Worm (Caenorhabditis elegans) whole organism, L3 larva: ENCODE results near the gene F46B3.9.

ENCODE experiments used
- aly-2 ChIP-seq: fragments of 150-350 bp; optimal IDR thresholded peaks from 2 replicates; lab custom pipeline; 2014; ENCODE audit warnings: missing biosample characterization, missing genetic modification characterization
- ama-1 ChIP-seq: fragments of 150-350 bp; optimal IDR thresholded peaks from 2 replicates; lab custom pipeline; 2018
- ceh-16 ChIP-seq: sonication (generic microtip); optimal IDR thresholded peaks from 2 replicates; lab custom pipeline; 2017; ENCODE audit warnings: missing biosample characterization, missing genetic modification characterization
- ceh-28 ChIP-seq: fragments of 150-350 bp; optimal IDR thresholded peaks from 2 replicates; lab custom pipeline; 2014; ENCODE audit warnings: missing biosample characterization, missing genetic modification reagents, missing genetic modification characterization
- ceh-82 ChIP-seq: fragments of 150-350 bp; optimal IDR thresholded peaks from 2 replicates; lab custom pipeline; 2014; ENCODE audit warnings: missing biosample characterization, missing genetic modification characterization
- ceh-9 ChIP-seq: sonication (generic microtip); optimal IDR thresholded peaks from 2 replicates; lab custom pipeline; 2018; ENCODE audit warnings: missing biosample characterization, missing genetic modification characterization
- daf-12 ChIP-seq: fragments of 150-350 bp; optimal IDR thresholded peaks from 2 replicates; lab custom pipeline; 2014; ENCODE audit warnings: missing biosample characterization, missing genetic modification reagents, missing genetic modification characterization
- egl-27 ChIP-seq: sonication (generic microtip); optimal IDR thresholded peaks from 4 replicates; lab custom pipeline; 2017; ENCODE audit warnings: missing biosample characterization, missing genetic modification reagents, missing genetic modification characterization
- egl-5 ChIP-seq: fragments of 150-350 bp; optimal IDR thresholded peaks from 2 replicates; lab custom pipeline; 2017; ENCODE audit warnings: missing biosample characterization, missing genetic modification reagents, missing genetic modification characterization, inconsistent platforms
- elt-1 ChIP-seq: fragments of 150-350 bp; optimal IDR thresholded peaks from 2 replicates; lab custom pipeline; 2014; ENCODE audit warnings: missing biosample characterization, missing genetic modification characterization
- elt-2 ChIP-seq: sonication (generic microtip); optimal IDR thresholded peaks from 2 replicates; lab custom pipeline; 2016; ENCODE audit warnings: missing genetic modification reagents, mild to moderate bottlenecking, missing genetic modification characterization, missing compliant biosample characterization
- fkh-10 ChIP-seq: sonication (generic microtip); optimal IDR thresholded peaks from 2 replicates; lab custom pipeline; 2017; ENCODE audit warnings: missing biosample characterization, missing genetic modification reagents, missing genetic modification characterization
- fkh-2 ChIP-seq: fragments of 150-350 bp; optimal IDR thresholded peaks from 2 replicates; lab custom pipeline; 2014; ENCODE audit warnings: missing biosample characterization, missing genetic modification reagents, missing genetic modification characterization
- fos-1 ChIP-seq: fragments of 150-350 bp; optimal IDR thresholded peaks from 2 replicates; lab custom pipeline; 2014; ENCODE audit warnings: missing biosample characterization, missing genetic modification characterization
- jun-1 ChIP-seq: fragments of 150-350 bp; optimal IDR thresholded peaks from 2 replicates; lab custom pipeline; 2014; ENCODE audit warnings: missing biosample characterization, missing genetic modification reagents, missing genetic modification characterization
- lin-39 ChIP-seq: fragments of 150-350 bp; optimal IDR thresholded peaks from 2 replicates; lab custom pipeline; 2018; ENCODE audit warnings: missing biosample characterization, missing genetic modification reagents, missing genetic modification characterization
- lsy-12 ChIP-seq: sonication (generic microtip); optimal IDR thresholded peaks from 2 replicates; lab custom pipeline; 2016; ENCODE audit warnings: mild to moderate bottlenecking, missing genetic modification characterization, missing compliant biosample characterization
- mdl-1 ChIP-seq: fragments of 150-350 bp; optimal IDR thresholded peaks from 2 replicates; lab custom pipeline; 2014; ENCODE audit warnings: missing biosample characterization, missing genetic modification characterization
- mml-1 ChIP-seq: fragments of 150-350 bp; sonication (generic microtip); optimal IDR thresholded peaks from 3 replicates; lab custom pipeline; 2014; ENCODE audit warnings: missing biosample characterization, missing genetic modification characterization
- nfya-1 ChIP-seq: sonication (generic microtip); optimal IDR thresholded peaks from 2 replicates; lab custom pipeline; 2017; ENCODE audit warnings: missing genetic modification characterization, mild to moderate bottlenecking, missing compliant biosample characterization, antibody characterized with exemption, moderate library complexity; ENCODE audit not compliant: insufficient read depth
- nhr-11 ChIP-seq: fragments of 150-350 bp; optimal IDR thresholded peaks from 2 replicates; lab custom pipeline; 2014; ENCODE audit warnings: missing biosample characterization, missing genetic modification characterization
- nhr-12 ChIP-seq: fragments of 150-350 bp; optimal IDR thresholded peaks from 2 replicates; lab custom pipeline; 2014; ENCODE audit warnings: missing biosample characterization, missing genetic modification characterization
- nhr-23 ChIP-seq: fragments of 150-350 bp; optimal IDR thresholded peaks from 2 replicates; lab custom pipeline; 2014; ENCODE audit warnings: missing biosample characterization, missing genetic modification reagents, missing genetic modification characterization
- nhr-237 ChIP-seq: fragments of 150-350 bp; optimal IDR thresholded peaks from 2 replicates; lab custom pipeline; 2014; ENCODE audit warnings: missing biosample characterization, missing genetic modification characterization
- nhr-25 ChIP-seq: sonication (generic microtip); optimal IDR thresholded peaks from 2 replicates; lab custom pipeline; 2017; ENCODE audit warnings: missing biosample characterization, missing genetic modification characterization
- nhr-28 ChIP-seq: fragments of 150-350 bp; optimal IDR thresholded peaks from 2 replicates; lab custom pipeline; 2014; ENCODE audit warnings: missing biosample characterization, missing genetic modification characterization
- nhr-43 ChIP-seq: sonication (generic microtip); optimal IDR thresholded peaks from 2 replicates; lab custom pipeline; 2016; ENCODE audit warnings: mild to moderate bottlenecking, missing genetic modification characterization, missing compliant biosample characterization; ENCODE audit not compliant: poor library complexity, severe bottlenecking
- nhr-67 ChIP-seq: fragments of 150-350 bp; optimal IDR thresholded peaks from 2 replicates; lab custom pipeline; 2014; ENCODE audit warnings: missing biosample characterization, missing genetic modification characterization
- nhr-76 ChIP-seq: fragments of 150-350 bp; sonication (generic microtip); optimal IDR thresholded peaks from 5 replicates; lab custom pipeline; 2014; ENCODE audit warnings: missing biosample characterization, missing genetic modification characterization
- nhr-77 ChIP-seq: fragments of 150-350 bp; optimal IDR thresholded peaks from 2 replicates; lab custom pipeline; 2014; ENCODE audit warnings: missing biosample characterization, missing genetic modification characterization
- pha-4 ChIP-seq: fragments of 150-350 bp; optimal IDR thresholded peaks from 2 replicates; lab custom pipeline; 2014; ENCODE audit warnings: missing biosample characterization, missing genetic modification reagents, missing genetic modification characterization
- pqm-1 ChIP-seq: fragments of 150-350 bp; optimal IDR thresholded peaks from 2 replicates; lab custom pipeline; 2017; ENCODE audit warnings: missing biosample characterization, missing genetic modification characterization, inconsistent platforms
- sea-2 ChIP-seq: fragments of 150-350 bp; sonication (generic microtip); optimal IDR thresholded peaks from 4 replicates; lab custom pipeline; 2014; ENCODE audit warnings: missing biosample characterization, missing genetic modification reagents, missing genetic modification characterization
- tbx-2 ChIP-seq: sonication (generic microtip); optimal IDR thresholded peaks from 2 replicates; lab custom pipeline; 2016; ENCODE audit warnings: mild to moderate bottlenecking, missing genetic modification characterization, missing compliant biosample characterization
- unc-39 ChIP-seq: sonication (generic microtip); optimal IDR thresholded peaks from 4 replicates; lab custom pipeline; 2017; ENCODE audit warnings: missing biosample characterization, missing genetic modification characterization
- unc-62 ChIP-seq: fragments of 150-350 bp; sonication (generic microtip); optimal IDR thresholded peaks from 4 replicates; lab custom pipeline; 2014; ENCODE audit warnings: missing biosample characterization, missing genetic modification reagents, missing genetic modification characterization
- zag-1 ChIP-seq: fragments of 150-350 bp; optimal IDR thresholded peaks from 2 replicates; lab custom pipeline; 2014; ENCODE audit warnings: missing biosample characterization, missing genetic modification characterization
- ztf-11 ChIP-seq: fragments of 150-350 bp; optimal IDR thresholded peaks from 2 replicates; lab custom pipeline; 2014; ENCODE audit warnings: missing biosample characterization, missing genetic modification characterization
- ztf-4 ChIP-seq: fragments of 150-350 bp; optimal IDR thresholded peaks from 2 replicates; lab custom pipeline; 2014; ENCODE audit warnings: missing biosample characterization, missing genetic modification characterization

The F46B3.9 gene

DNA sequence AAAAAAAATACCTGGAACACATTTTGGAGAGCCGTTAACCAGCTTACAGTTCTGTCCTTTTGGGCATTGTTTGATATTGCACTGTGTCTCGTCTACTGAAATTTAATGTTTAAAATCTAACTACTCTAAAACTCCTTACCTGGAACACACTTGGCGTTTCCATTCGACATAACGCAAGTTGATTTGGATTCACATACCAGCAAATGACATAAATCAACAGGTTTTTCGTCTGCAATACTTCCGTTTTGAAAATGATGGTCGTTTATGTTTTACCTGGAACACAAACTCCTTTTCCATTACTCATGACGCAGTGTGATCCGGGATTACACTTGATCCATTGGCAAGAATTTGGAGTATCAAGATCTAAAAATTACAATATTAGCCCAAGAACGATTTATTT, 683 bp downstream of the F46B3.9 start:
- TF ChIP-seq mdl-1 (tag; lab: Kevin White, UChicago) (no peak), egl-27 (tag; lab: Kevin White, UChicago) (no peak)

DNA sequence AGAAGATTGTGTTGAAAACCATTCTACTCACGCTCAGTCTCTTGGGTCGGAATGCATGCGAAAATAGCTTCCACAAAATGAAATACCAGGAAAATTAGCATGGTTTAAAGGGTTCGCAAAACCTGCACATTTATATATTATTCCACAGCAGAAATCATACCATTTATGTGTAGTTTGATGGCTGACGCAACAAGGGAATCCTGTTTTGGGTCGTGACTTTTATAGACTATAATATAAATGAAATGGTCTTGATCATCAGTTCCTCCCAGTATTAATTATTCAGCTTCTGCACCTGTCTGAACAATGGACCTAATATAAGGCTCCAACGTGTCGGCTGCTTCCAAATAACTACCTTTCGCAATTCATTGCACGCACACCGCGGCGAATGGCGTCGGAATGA, 2.9 kb downstream of the F46B3.9 start, which contains the start of gene F46B3.8:
TSS of gene F46B3.8 (minus strand) at position 101 of the 400 bp plus-strand sequence.
- TF ChIP-seq ceh-9 (no peak), nhr-76 (tag; lab: Kevin White, UChicago) (no peak), nhr-67 (tag; lab: Kevin White, UChicago) (no peak), pha-4 (no peak), lin-39 (tag; lab: Kevin White, UChicago) (no peak), daf-12 (tag; lab: Kevin White, UChicago) (no peak), pqm-1 (tag; lab: Kevin White, UChicago) (no peak), ztf-4 (no peak)

DNA sequence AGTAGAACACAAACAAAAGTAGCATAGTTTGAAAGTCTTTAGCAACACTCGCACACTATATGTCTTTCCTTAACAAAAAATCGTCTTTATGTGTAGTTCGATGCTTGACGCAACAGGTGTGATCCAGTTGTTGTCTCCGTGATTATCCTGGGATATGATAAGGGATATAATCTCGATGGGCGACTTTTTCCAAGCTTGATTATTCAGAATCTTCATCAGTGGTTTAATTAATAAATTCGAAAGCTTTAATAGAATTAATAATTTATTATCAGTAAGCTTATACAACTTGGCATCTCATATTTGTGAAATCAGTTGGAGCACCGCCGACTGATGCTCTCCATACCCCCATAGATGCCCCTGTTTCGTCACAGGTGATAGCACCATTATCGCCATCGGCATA, 7.3 kb downstream of the F46B3.9 start, which contains the start of gene F46B3.7:
TSS of gene F46B3.7 (minus strand) at position 101 of the 400 bp plus-strand sequence.
- TF ChIP-seq nhr-237 (tag; lab: Kevin White, UChicago) = no peak
- no peak for TF ChIP-seq fkh-10 (GFP tag; lab: Kevin White, UChicago)
- no peak for TF ChIP-seq ceh-9
- no peak for TF ChIP-seq sea-2 (GFP tag; lab: Kevin White, UChicago)
- TF ChIP-seq ceh-28 (tag; lab: Kevin White, UChicago) = no peak
- no peak for TF ChIP-seq ceh-82 (tag; lab: Kevin White, UChicago)
- TF ChIP-seq nhr-28 = no peak
- TF ChIP-seq lin-39 (tag; lab: Kevin White, UChicago) = no peak
- no peak for TF ChIP-seq mml-1 (tag; lab: Kevin White, UChicago)
- no peak for TF ChIP-seq unc-62 (GFP tag; lab: Kevin White, UChicago)
- TF ChIP-seq aly-2 = no peak
- TF ChIP-seq egl-5 (tag; lab: Kevin White, UChicago) = no peak

DNA sequence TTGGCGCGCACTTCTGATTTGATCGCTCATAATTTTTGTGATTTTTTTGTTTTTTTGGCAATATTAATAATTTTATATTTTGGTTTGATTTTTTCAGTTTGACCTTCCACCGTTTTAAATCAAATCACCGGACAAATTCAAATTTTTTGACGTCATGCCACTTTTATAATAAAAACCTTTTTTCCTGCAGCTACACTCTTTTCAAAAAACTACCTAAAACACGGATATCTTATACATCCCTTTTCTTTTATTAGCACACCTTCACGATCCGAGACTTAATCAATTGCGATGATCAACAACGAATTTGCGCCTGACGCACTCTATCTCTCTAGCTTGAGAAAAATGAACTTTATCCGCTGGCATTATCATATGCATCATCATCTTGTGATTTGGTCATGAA, 16.4 kb downstream of the F46B3.9 start, which contains the start of gene grd-2:
TSS of gene grd-2 (plus strand) at position 301 of the 400 bp plus-strand sequence.
- TF ChIP-seq ceh-28 (tag; lab: Kevin White, UChicago) (no peak), nhr-25 (tag; lab: Kevin White, UChicago) (no peak), nhr-43 (tag; lab: Kevin White, UChicago) (no peak), mdl-1 (tag; lab: Kevin White, UChicago) (no peak), tbx-2 (tag; lab: Kevin White, UChicago) (no peak), lin-39 (tag; lab: Kevin White, UChicago) (no peak), pqm-1 (tag; lab: Kevin White, UChicago) (no peak), nfya-1 (tag; lab: Kevin White, UChicago) (no peak), fkh-2 (no peak), nhr-77 (tag; lab: Kevin White, UChicago) (no peak), nhr-76 (tag; lab: Kevin White, UChicago) (no peak), unc-39 (tag; lab: Kevin White, UChicago) (no peak), jun-1 (tag; lab: Kevin White, UChicago) (no peak), nhr-11 (tag; lab: Kevin White, UChicago) (no peak), lsy-12 (no peak), nhr-237 (tag; lab: Kevin White, UChicago) (no peak), nhr-12 (tag; lab: Kevin White, UChicago) (no peak), unc-62 (GFP tag; lab: Kevin White, UChicago) (no peak)
- TF ChIP-seq, all 47 proteins: peak for 0

DNA sequence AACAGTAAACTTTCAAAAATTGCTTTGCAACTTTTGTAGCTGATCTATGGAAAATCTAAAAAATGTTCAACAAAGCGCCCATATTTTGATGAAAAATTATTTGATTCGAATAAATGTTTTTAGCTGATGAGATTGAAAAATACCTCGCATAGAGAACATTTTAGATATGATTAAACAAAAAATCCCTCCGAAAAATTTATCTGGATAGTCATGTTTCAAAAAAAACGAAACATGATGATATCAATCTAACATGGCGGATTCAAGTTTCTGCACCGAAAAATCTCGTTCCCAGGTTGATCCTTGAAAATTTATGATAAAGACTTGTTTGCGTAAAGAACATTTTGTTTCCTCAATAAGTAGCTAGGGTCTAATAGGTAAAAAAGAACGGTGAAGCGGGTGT, 17.3 kb downstream of the F46B3.9 start, which contains the start of gene ttr-12:
TSS of gene ttr-12 (minus strand) at position 101 of the 400 bp plus-strand sequence.
- TF ChIP-seq nhr-43 (tag; lab: Kevin White, UChicago) (peak; percentile 7), ama-1 (lab: Kevin White, UChicago) (no peak)
- TF ChIP-seq, all 47 proteins: peak for 1

DNA sequence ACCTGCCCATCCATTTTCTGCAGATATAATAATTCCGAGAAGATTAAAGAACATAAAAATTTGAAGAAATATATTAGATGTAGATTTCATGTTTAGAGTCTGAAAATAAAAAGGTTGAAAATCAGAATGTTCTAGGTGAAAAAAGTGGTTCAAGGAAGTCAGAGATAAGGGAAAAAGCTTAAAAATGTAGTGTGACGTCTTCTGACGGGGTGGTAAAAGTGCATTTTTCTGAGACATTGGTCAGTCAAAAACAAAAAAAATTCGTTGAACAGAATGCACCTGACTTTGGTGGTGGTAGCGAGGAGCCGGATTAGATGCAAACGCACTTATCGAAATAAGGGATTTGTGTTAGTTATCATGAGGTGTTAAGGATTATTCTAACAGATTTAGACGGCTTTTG, 19.3 kb downstream of the F46B3.9 start, which contains the start of gene F46B3.23:
TSS of gene F46B3.23 (minus strand) at position 101 of the 400 bp plus-strand sequence.
- no peak for TF ChIP-seq fos-1 (tag; lab: Kevin White, UChicago)
- TF ChIP-seq nhr-12 (tag; lab: Kevin White, UChicago) = no peak
- no peak for TF ChIP-seq unc-39 (tag; lab: Kevin White, UChicago)
- TF ChIP-seq ceh-16 (tag; lab: Kevin White, UChicago) = no peak
- no peak for TF ChIP-seq jun-1 (tag; lab: Kevin White, UChicago)
- TF ChIP-seq nhr-43 (tag; lab: Kevin White, UChicago) = no peak
- no peak for TF ChIP-seq elt-2
- no peak for TF ChIP-seq ceh-9
- TF ChIP-seq nfya-1 (tag; lab: Kevin White, UChicago) = no peak
- no peak for TF ChIP-seq ztf-11 (tag; lab: Kevin White, UChicago)
- no peak for TF ChIP-seq ama-1 (lab: Kevin White, UChicago)
- TF ChIP-seq zag-1 (tag; lab: Kevin White, UChicago) = no peak
- TF ChIP-seq ceh-28 (tag; lab: Kevin White, UChicago) = no peak
- no peak for TF ChIP-seq elt-1
- no peak for TF ChIP-seq lsy-12
- no peak for TF ChIP-seq nhr-23 (tag; lab: Kevin White, UChicago)
- no peak for TF ChIP-seq pha-4
- TF ChIP-seq fkh-10 (GFP tag; lab: Kevin White, UChicago) = no peak
- TF ChIP-seq nhr-237 (tag; lab: Kevin White, UChicago) = no peak
- TF ChIP-seq, all 47 proteins: peak for 0
